Worm (Caenorhabditis elegans) whole organism, midembryonic: Measurements from ENCODE around the gene bckd-1A.

Experiments
- T22C8.4 ChIP-seq: fragments of 200-800 bp; sonication (Bioruptor generic); IDR thresholded peaks from 2 replicates; pipeline ENCODE4 v1.3.6; 2022; ENCODE audit warnings: missing genetic modification characterization, missing compliant biosample characterization
- cog-1 ChIP-seq: sonication (generic microtip); optimal IDR thresholded peaks from 2 replicates; lab custom pipeline; 2016; ENCODE audit warnings: missing genetic modification characterization, missing compliant biosample characterization
- flt-1 ChIP-seq: fragments of 200-800 bp; sonication (Bioruptor generic); IDR thresholded peaks from 2 replicates; pipeline ENCODE4 v1.3.6; 2022; ENCODE audit warnings: missing genetic modification characterization, missing compliant biosample characterization
- klf-2 ChIP-seq: fragments of 200-800 bp; sonication (Bioruptor generic); conservative IDR thresholded peaks from 2 replicates; pipeline ENCODE4 v1.3.6; 2022; ENCODE audit warnings: missing genetic modification reagents, missing genetic modification characterization, missing compliant biosample characterization
- med-1 ChIP-seq: sonication (generic microtip); optimal IDR thresholded peaks from 2 replicates; lab custom pipeline; 2017; ENCODE audit warnings: missing genetic modification characterization, mild to moderate bottlenecking, missing compliant biosample characterization, antibody characterized with exemption, missing genetic modification reagents; ENCODE audit not compliant: insufficient read depth
- ref-1 ChIP-seq: fragments of 200-800 bp; sonication (Bioruptor generic); conservative IDR thresholded peaks from 2 replicates; pipeline ENCODE4 v1.3.6; 2022; ENCODE audit warnings: missing genetic modification reagents, missing genetic modification characterization, missing compliant biosample characterization
- tab-1 ChIP-seq: fragments of 200-800 bp; sonication (Bioruptor generic); IDR thresholded peaks from 2 replicates; pipeline ENCODE4 v1.3.6; 2022; ENCODE audit warnings: missing genetic modification characterization, missing compliant biosample characterization
- ztf-23 ChIP-seq: fragments of 200-800 bp; sonication (Bioruptor generic); IDR thresholded peaks from 2 replicates; pipeline ENCODE4 v1.3.6; 2022; ENCODE audit warnings: missing genetic modification reagents, missing genetic modification characterization, missing compliant biosample characterization
- ztf-29 ChIP-seq: fragments of 200-800 bp; sonication (Bioruptor generic); IDR thresholded peaks from 2 replicates; pipeline ENCODE4 v1.3.6; 2022; ENCODE audit warnings: missing genetic modification reagents, missing genetic modification characterization, missing compliant biosample characterization

bckd-1A gene

ce11 chrIII:12942307-12942706 is 30.0 kb downstream of the bckd-1A start, which contains the start of gene unc-25:
Gene unc-25, plus strand, starts transcription at chrIII:12942651.
- no peak for TF ChIP-seq ref-1 (GFP tag; lab: Robert Waterston, UW)

- no peak for TF ChIP-seq ref-1 (GFP tag; lab: Robert Waterston, UW)
- no peak for TF ChIP-seq klf-2 (GFP tag; lab: Robert Waterston, UW)
- TF ChIP-seq med-1 (GFP tag; lab: Kevin White, UChicago) = no peak
- TF ChIP-seq flt-1 (GFP tag; lab: Robert Waterston, UW) = no peak
- no peak for TF ChIP-seq ztf-23
- no peak for TF ChIP-seq tab-1 (GFP tag; lab: Robert Waterston, UW)
Measured at ce11 chrIII:12934417-12934816, 37.9 kb downstream of the bckd-1A start, which contains the start of gene epg-3. Gene epg-3, plus strand, starts transcription at chrIII:12934717.

ce11 chrIII:12932776-12933175 is 39.5 kb downstream of the bckd-1A start:
- TF ChIP-seq T22C8.4 (GFP tag; lab: Robert Waterston, UW) (no peak), klf-2 (GFP tag; lab: Robert Waterston, UW) (no peak), ztf-29 (GFP tag; lab: Robert Waterston, UW) (no peak), flt-1 (GFP tag; lab: Robert Waterston, UW) (no peak), cog-1 (no peak), ref-1 (GFP tag; lab: Robert Waterston, UW) (no peak)

- TF ChIP-seq flt-1 (GFP tag; lab: Robert Waterston, UW) (no peak), klf-2 (GFP tag; lab: Robert Waterston, UW) (no peak), med-1 (GFP tag; lab: Kevin White, UChicago) (no peak), ztf-23 (no peak), cog-1 (no peak), ztf-29 (GFP tag; lab: Robert Waterston, UW) (no peak), tab-1 (GFP tag; lab: Robert Waterston, UW) (no peak), ref-1 (GFP tag; lab: Robert Waterston, UW) (no peak), T22C8.4 (GFP tag; lab: Robert Waterston, UW) (no peak)
Measured at ce11 chrIII:12931786-12932427, 40.4 kb downstream of the bckd-1A start, which contains the start of gene rbm-7. Gene rbm-7, minus strand, starts transcription at chrIII:12931867.

- TF ChIP-seq ref-1 (GFP tag; lab: Robert Waterston, UW) = no peak
- no peak for TF ChIP-seq ztf-23
- no peak for TF ChIP-seq tab-1 (GFP tag; lab: Robert Waterston, UW)
- TF ChIP-seq flt-1 (GFP tag; lab: Robert Waterston, UW) = no peak
Measured at ce11 chrIII:12931108-12931507, 41.2 kb downstream of the bckd-1A start.

ce11 chrIII:12929573-12929972 is 42.7 kb downstream of the bckd-1A start, which contains the start of gene Y37D8A.19:
Gene Y37D8A.19, plus strand, starts transcription at chrIII:12929873.
- TF ChIP-seq klf-2 (GFP tag; lab: Robert Waterston, UW) (no peak), ztf-29 (GFP tag; lab: Robert Waterston, UW) (no peak), med-1 (GFP tag; lab: Kevin White, UChicago) (no peak), cog-1 (no peak), tab-1 (GFP tag; lab: Robert Waterston, UW) (no peak), ztf-23 (no peak), flt-1 (GFP tag; lab: Robert Waterston, UW) (no peak), ref-1 (GFP tag; lab: Robert Waterston, UW) (no peak), T22C8.4 (GFP tag; lab: Robert Waterston, UW) (no peak)

ce11 chrIII:12925947-12926607 is 46.2 kb downstream of the bckd-1A start, which contains the start of the genes npp-25 and mrps-10:
Gene npp-25, minus strand, starts transcription at chrIII:12925997.
Gene mrps-10, plus strand, starts transcription at chrIII:12926557.
- TF ChIP-seq ztf-23 (no peak), med-1 (GFP tag; lab: Kevin White, UChicago) (no peak), ref-1 (GFP tag; lab: Robert Waterston, UW) (no peak), ztf-29 (GFP tag; lab: Robert Waterston, UW) (no peak), flt-1 (GFP tag; lab: Robert Waterston, UW) (no peak), T22C8.4 (GFP tag; lab: Robert Waterston, UW) (no peak), tab-1 (GFP tag; lab: Robert Waterston, UW) (no peak), klf-2 (GFP tag; lab: Robert Waterston, UW) (no peak), cog-1 (no peak)

- no peak for TF ChIP-seq klf-2 (GFP tag; lab: Robert Waterston, UW)
- no peak for TF ChIP-seq flt-1 (GFP tag; lab: Robert Waterston, UW)
- no peak for TF ChIP-seq med-1 (GFP tag; lab: Kevin White, UChicago)
- no peak for TF ChIP-seq ztf-29 (GFP tag; lab: Robert Waterston, UW)
- no peak for TF ChIP-seq tab-1 (GFP tag; lab: Robert Waterston, UW)
- no peak for TF ChIP-seq cog-1
- no peak for TF ChIP-seq T22C8.4 (GFP tag; lab: Robert Waterston, UW)
- no peak for TF ChIP-seq ztf-23
- TF ChIP-seq ref-1 (GFP tag; lab: Robert Waterston, UW) = no peak
Measured at ce11 chrIII:12920810-12921209, 51.5 kb downstream of the bckd-1A start.

- peak; percentile 50; the same call in 1 of the 2 replicates for TF ChIP-seq ztf-29 (GFP tag; lab: Robert Waterston, UW)
- 0 out of 2 replicates have a peak, but pooled peaks have one; percentile 30 for TF ChIP-seq tab-1 (GFP tag; lab: Robert Waterston, UW)
- TF ChIP-seq med-1 (GFP tag; lab: Kevin White, UChicago) = no peak
- TF ChIP-seq T22C8.4 (GFP tag; lab: Robert Waterston, UW) = peak; percentile 63
- TF ChIP-seq ztf-23 = no peak
- peak; percentile 30 for TF ChIP-seq cog-1
Measured at ce11 chrIII:12919882-12920281, 52.4 kb downstream of the bckd-1A start.
